Worm (Caenorhabditis elegans) whole organism, L4/young adult: ENCODE results near the gene H20J04.1.

Experiments used
- W03F9.2 ChIP-seq: fragments of 150-350 bp; optimal IDR thresholded peaks from 2 replicates; lab custom pipeline; 2014; ENCODE audit warnings: missing biosample characterization, missing genetic modification characterization
- dao-5 ChIP-seq: sonication (generic microtip); optimal IDR thresholded peaks from 2 replicates; lab custom pipeline; 2016; ENCODE audit warnings: missing genotype, missing genetic modification characterization, moderate library complexity, missing compliant biosample characterization

ce11 chrII:4392526-4393057 is 37.2 kb downstream of the H20J04.1 start, which contains the start of gene mlt-7:
- TF ChIP-seq dao-5 (tag; lab: Kevin White, UChicago) = no peak
- no peak for TF ChIP-seq W03F9.2
